Fruit fly (Drosophila melanogaster): ENCODE data around the gene gudu.

DNA sequence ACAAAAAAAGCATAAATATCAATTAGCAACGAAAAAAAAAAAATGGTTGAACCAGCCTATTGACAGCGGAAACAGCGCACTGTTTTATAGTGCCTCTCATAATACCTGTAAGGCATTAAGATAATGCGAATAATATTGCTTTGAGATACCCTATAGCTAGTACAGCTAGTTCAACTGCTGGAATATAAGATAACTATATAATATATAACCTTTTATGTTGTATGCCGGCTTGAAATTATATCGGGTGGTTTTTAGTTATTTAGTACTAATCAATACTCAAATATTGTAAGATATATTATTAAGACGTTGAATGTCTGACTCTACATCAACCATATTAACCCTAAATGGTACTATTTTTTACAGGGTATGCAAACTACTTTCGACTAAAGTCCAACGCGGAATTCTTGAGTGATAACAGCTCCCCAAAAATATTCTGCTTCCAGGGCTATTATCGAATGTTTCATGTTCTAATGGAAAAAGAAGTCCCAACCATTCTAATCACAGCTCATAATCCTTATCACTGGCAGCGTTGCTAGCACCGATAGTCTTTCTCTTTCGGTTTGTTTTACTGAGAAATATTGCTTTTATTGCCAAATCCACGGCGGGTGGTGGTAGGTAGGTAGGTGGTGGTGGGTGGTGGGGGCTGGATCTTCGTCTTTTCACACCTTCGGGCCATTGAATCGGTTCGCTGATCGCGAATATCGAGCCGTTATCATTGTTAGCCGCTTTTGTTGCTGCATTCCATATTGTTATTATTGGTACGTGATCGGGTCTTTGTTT is 45.8 kb downstream of the gudu start:
- TF ChIP-seq psq (optimal IDR thresholded peaks at IDR 0.05) = no peak
- no peak for TF ChIP-seq usp (GFP tag; optimal IDR thresholded peaks at IDR 0.05)
